Fruit fly (Drosophila melanogaster) whole organism, embryonic: ENCODE results near the gene CG46467.
A peak's percentile ranks its signal among the peaks of the same experiment; 100 is the strongest.

ENCODE experiments used
- ATbp ChIP-seq: fragments of 200-800 bp; sonication (Bioruptor generic); optimal IDR thresholded peaks from 2 replicates; lab custom pipeline; 2017; ENCODE audit warnings: missing biosample characterization, mild to moderate bottlenecking, missing genetic modification characterization, missing genetic modification reagents
- Abd-B ChIP-seq: fragments of 200-800 bp; sonication (Bioruptor generic); optimal IDR thresholded peaks from 2 replicates; lab custom pipeline; 2018; ENCODE audit warnings: missing biosample characterization, mild to moderate bottlenecking, missing genetic modification characterization, moderate library complexity
- Asciz ChIP-seq: fragments of 200-800 bp; sonication (Bioruptor generic); optimal IDR thresholded peaks from 2 replicates; lab custom pipeline; 2017; ENCODE audit warnings: missing biosample characterization, mild to moderate bottlenecking, missing genetic modification characterization, missing genetic modification reagents
- Blimp-1 ChIP-seq: fragments of 200-800 bp; sonication (Bioruptor generic); optimal IDR thresholded peaks from 3 replicates; lab custom pipeline; 2018; ENCODE audit warnings: missing biosample characterization, missing genetic modification characterization, mild to moderate bottlenecking, moderate library complexity, missing genetic modification reagents
- CG10366 ChIP-seq: fragments of 200-800 bp; sonication (Bioruptor generic); IDR thresholded peaks from 2 replicates; pipeline ENCODE4 v1.3.6; 2022; ENCODE audit warnings: missing biosample characterization, missing genetic modification characterization
- CG11247 ChIP-seq: fragments of 200-800 bp; sonication (Bioruptor generic); IDR thresholded peaks from 2 replicates; pipeline ENCODE4 v1.3.6; 2022; ENCODE audit warnings: missing biosample characterization, missing genetic modification characterization
- CG11695 ChIP-seq: fragments of 200-800 bp; sonication (Bioruptor generic); IDR thresholded peaks from 3 replicates; pipeline ENCODE4 v1.3.6; 2022; ENCODE audit warnings: missing biosample characterization, missing genetic modification characterization
- CG12942 ChIP-seq: fragments of 200-800 bp; sonication (Bioruptor generic); optimal IDR thresholded peaks from 3 replicates; lab custom pipeline; 2016; ENCODE audit warnings: missing biosample characterization, missing genetic modification characterization
- CG14014 ChIP-seq: fragments of 200-800 bp; sonication (Bioruptor generic); IDR thresholded peaks from 2 replicates; pipeline ENCODE4 v1.3.6; 2022; ENCODE audit warnings: missing biosample characterization, missing genetic modification characterization
- CG14710 ChIP-seq: fragments of 200-800 bp; sonication (Bioruptor generic); optimal IDR thresholded peaks from 3 replicates; lab custom pipeline; 2019; ENCODE audit warnings: missing biosample characterization, mild to moderate bottlenecking, missing genetic modification characterization, moderate library complexity
- CG1602 ChIP-seq: fragments of 200-800 bp; sonication (Bioruptor generic); optimal IDR thresholded peaks from 3 replicates; lab custom pipeline; 2016; ENCODE audit warnings: missing biosample characterization, missing genetic modification characterization
- CG17829 ChIP-seq: fragments of 200-800 bp; optimal IDR thresholded peaks from 2 replicates; lab custom pipeline; 2019; ENCODE audit warnings: missing biosample characterization, mild to moderate bottlenecking, missing genetic modification characterization, moderate library complexity
- CG2712 ChIP-seq: fragments of 200-800 bp; optimal IDR thresholded peaks from 3 replicates; lab custom pipeline; 2019; ENCODE audit warnings: missing biosample characterization, mild to moderate bottlenecking, missing genetic modification characterization, moderate library complexity
- CG32772 ChIP-seq: fragments of 200-800 bp; sonication (Bioruptor generic); IDR thresholded peaks from 2 replicates; pipeline ENCODE4 v1.3.6; 2022; ENCODE audit warnings: missing biosample characterization, missing genetic modification characterization
- CG3995 ChIP-seq: fragments of 200-800 bp; sonication (Bioruptor generic); optimal IDR thresholded peaks from 3 replicates; lab custom pipeline; 2016; ENCODE audit warnings: missing biosample characterization, missing genetic modification characterization
- CG4424 ChIP-seq: fragments of 200-800 bp; sonication (Bioruptor generic); optimal IDR thresholded peaks from 3 replicates; lab custom pipeline; 2016; ENCODE audit warnings: missing biosample characterization, missing genetic modification characterization
- CG6791 ChIP-seq: fragments of 200-800 bp; sonication (Bioruptor generic); IDR thresholded peaks from 3 replicates; pipeline ENCODE4 v1.3.6; 2022; ENCODE audit warnings: missing biosample characterization, missing genetic modification characterization; ENCODE audit not compliant: partially characterized antibody
- Dfd ChIP-seq, 2 experiments: fragments of >200 bp; optimal IDR thresholded peaks; 2 replicates each; lab custom pipeline; 2017; ENCODE audit warnings: missing biosample characterization in 2 of 2, missing genetic modification characterization in 2 of 2
- E2f2 ChIP-seq: fragments of 200-800 bp; sonication (Bioruptor generic); IDR thresholded peaks from 2 replicates; pipeline ENCODE4 v1.3.6; 2022; ENCODE audit warnings: missing biosample characterization, missing genetic modification characterization
- Gsc ChIP-seq: fragments of 200-800 bp; sonication (Bioruptor generic); IDR thresholded peaks from 2 replicates; pipeline ENCODE4 v1.3.6; 2022; ENCODE audit warnings: missing biosample characterization, missing genetic modification characterization
- HLH4C ChIP-seq: fragments of 200-800 bp; sonication (Bioruptor generic); IDR thresholded peaks from 3 replicates; pipeline ENCODE4 v1.3.6; 2022; ENCODE audit warnings: missing biosample characterization, missing genetic modification characterization; ENCODE audit not compliant: partially characterized antibody
- Hr78 ChIP-seq, 2 experiments: fragments of 200-800 bp in 1 of 2; fragments of >200 bp in 1 of 2; sonication (Bioruptor generic) in 1 of 2; optimal IDR thresholded peaks; 2 replicates each; lab custom pipeline; 2017 to 2019; ENCODE audit warnings: missing biosample characterization in 2 of 2, missing genetic modification characterization in 2 of 2, mild to moderate bottlenecking in 1 of 2, moderate library complexity in 1 of 2
- Med ChIP-seq: fragments of 200-800 bp; sonication (Bioruptor generic); peaks from one replicate; lab custom pipeline; 2016; ENCODE audit warnings: missing biosample characterization, missing genetic modification characterization, mild to moderate bottlenecking, inconsistent platforms, moderate library complexity
- Meics ChIP-seq: fragments of 200-800 bp; sonication (Bioruptor generic); optimal IDR thresholded peaks from 2 replicates; lab custom pipeline; 2017; ENCODE audit warnings: missing biosample characterization, mild to moderate bottlenecking, missing genetic modification characterization
- Oli ChIP-seq: fragments of 200-800 bp; sonication (Bioruptor generic); optimal IDR thresholded peaks from 2 replicates; lab custom pipeline; 2018; ENCODE audit warnings: missing biosample characterization, mild to moderate bottlenecking, missing genetic modification characterization, moderate library complexity
- Pdp1 ChIP-seq, 2 experiments: fragments of 200-800 bp; sonication (Bioruptor generic); optimal IDR thresholded peaks; 3 replicates each; lab custom pipeline; 2016; ENCODE audit warnings: missing biosample characterization in 2 of 2, missing genetic modification characterization in 2 of 2, mild to moderate bottlenecking in 1 of 2, moderate library complexity in 1 of 2
- Poxn ChIP-seq: fragments of 200-800 bp; sonication (Bioruptor generic); IDR thresholded peaks from 2 replicates; pipeline ENCODE4 v1.3.6; 2022; ENCODE audit warnings: missing biosample characterization, missing genetic modification characterization
- Ravus ChIP-seq: fragments of 200-800 bp; sonication (Bioruptor generic); IDR thresholded peaks from 2 replicates; pipeline ENCODE4 v1.3.6; 2022; ENCODE audit warnings: missing biosample characterization, missing genetic modification characterization
- bcd ChIP-seq: fragments of 200-800 bp; sonication (Bioruptor generic); optimal IDR thresholded peaks from 2 replicates; lab custom pipeline; 2017; ENCODE audit warnings: missing biosample characterization, mild to moderate bottlenecking, missing genetic modification characterization
- chinmo ChIP-seq: fragments of 200-800 bp; sonication (Bioruptor generic); IDR thresholded peaks from 4 replicates; pipeline ENCODE4 v1.3.6; 2022; ENCODE audit warnings: missing biosample characterization, missing genetic modification characterization; ENCODE audit not compliant: partially characterized antibody
- corto ChIP-seq: fragments of 200-800 bp; sonication (Bioruptor generic); optimal IDR thresholded peaks from 2 replicates; lab custom pipeline; 2016; ENCODE audit warnings: missing biosample characterization, mild to moderate bottlenecking, missing genetic modification characterization, moderate library complexity
- disco-r ChIP-seq: fragments of 200-800 bp; sonication (Bioruptor generic); optimal IDR thresholded peaks from 2 replicates; lab custom pipeline; 2016; ENCODE audit warnings: missing biosample characterization, missing genetic modification characterization
- emc ChIP-seq: fragments of 200-800 bp; sonication (Bioruptor generic); optimal IDR thresholded peaks from 2 replicates; lab custom pipeline; 2016; ENCODE audit warnings: missing biosample characterization, missing genetic modification characterization
- en ChIP-seq: fragments of 200-800 bp; sonication (Bioruptor generic); optimal IDR thresholded peaks from 2 replicates; lab custom pipeline; 2016; ENCODE audit warnings: missing biosample characterization, missing genetic modification characterization
- gcm ChIP-seq: fragments of 200-800 bp; sonication (Bioruptor generic); optimal IDR thresholded peaks from 2 replicates; lab custom pipeline; 2019; ENCODE audit warnings: missing biosample characterization, mild to moderate bottlenecking, missing genetic modification characterization, moderate library complexity
- gsb-n ChIP-seq: fragments of 200-800 bp; sonication (Bioruptor generic); optimal IDR thresholded peaks from 3 replicates; lab custom pipeline; 2018; ENCODE audit warnings: missing biosample characterization, mild to moderate bottlenecking, missing genetic modification characterization
- h ChIP-seq: fragments of >200 bp; optimal IDR thresholded peaks from 2 replicates; lab custom pipeline; 2017
- lbe ChIP-seq: fragments of 200-800 bp; sonication (Bioruptor generic); optimal IDR thresholded peaks from 2 replicates; lab custom pipeline; 2016; ENCODE audit warnings: missing biosample characterization, mild to moderate bottlenecking, missing genetic modification characterization
- nerfin-1 ChIP-seq: fragments of 200-800 bp; sonication (Bioruptor generic); optimal IDR thresholded peaks from 3 replicates; lab custom pipeline; 2019; ENCODE audit warnings: missing biosample characterization, mild to moderate bottlenecking, missing genetic modification characterization, moderate library complexity
- pum ChIP-seq: fragments of 200-800 bp; sonication (Bioruptor generic); optimal IDR thresholded peaks from 2 replicates; lab custom pipeline; 2016; ENCODE audit warnings: missing biosample characterization, missing genetic modification characterization
- repo ChIP-seq: fragments of 200-800 bp; sonication (Bioruptor generic); optimal IDR thresholded peaks from 2 replicates; lab custom pipeline; 2016; ENCODE audit warnings: missing biosample characterization, missing genetic modification characterization
- sens ChIP-seq: fragments of 200-800 bp; sonication (Bioruptor generic); peaks from one replicate; lab custom pipeline; 2016; ENCODE audit warnings: missing biosample characterization, missing genetic modification characterization
- slou ChIP-seq: fragments of 200-800 bp; sonication (Bioruptor generic); optimal IDR thresholded peaks from 3 replicates; lab custom pipeline; 2016; ENCODE audit warnings: missing biosample characterization, missing genetic modification characterization
- so ChIP-seq: fragments of 200-800 bp; sonication (Bioruptor generic); IDR thresholded peaks from 3 replicates; pipeline ENCODE4 v1.3.6; 2022; ENCODE audit warnings: missing biosample characterization, missing genetic modification characterization
- sqz ChIP-seq: fragments of 200-800 bp; sonication (Bioruptor generic); optimal IDR thresholded peaks from 3 replicates; lab custom pipeline; 2018; ENCODE audit warnings: missing biosample characterization, mild to moderate bottlenecking, missing genetic modification characterization
- ssp ChIP-seq: fragments of 200-800 bp; sonication (Bioruptor generic); IDR thresholded peaks from 2 replicates; pipeline ENCODE4 v1.3.6; 2022; ENCODE audit warnings: missing biosample characterization, missing genetic modification characterization
- tup ChIP-seq: fragments of 200-800 bp; sonication (Bioruptor generic); optimal IDR thresholded peaks from 2 replicates; lab custom pipeline; 2016; ENCODE audit warnings: missing biosample characterization, mild to moderate bottlenecking, missing genetic modification characterization, moderate library complexity
- vvl ChIP-seq: fragments of 200-800 bp; sonication (Bioruptor generic); IDR thresholded peaks from 2 replicates; pipeline ENCODE4 v1.3.6; 2022; ENCODE audit warnings: missing biosample characterization, missing genetic modification characterization

Gene CG46467

DNA sequence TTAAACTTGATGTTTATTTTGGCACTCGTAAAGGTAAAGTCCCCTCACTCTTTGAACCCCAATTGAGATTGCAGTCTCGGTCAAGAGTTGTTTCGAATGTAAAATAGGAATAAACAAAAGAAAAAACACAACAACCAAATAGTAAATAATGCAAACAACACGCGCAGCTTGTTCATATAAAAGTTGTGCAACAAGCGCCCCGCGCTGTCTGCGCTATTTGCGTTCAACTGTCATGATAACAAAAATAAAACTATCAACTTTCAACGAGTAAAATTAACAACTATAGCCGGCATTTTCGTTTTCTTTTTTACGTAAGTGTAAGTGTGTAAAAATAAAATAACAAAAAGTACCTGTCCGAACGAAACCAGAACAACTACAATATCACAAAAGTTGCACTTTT lies 18.2 kb downstream of the CG46467 start (continued):
- TF ChIP-seq Oli (tag; lab: Kevin White, UChicago) (no peak), emc (GFP tag; lab: Kevin White, UChicago) (no peak), Dfd (GFP tag; optimal IDR thresholded peaks at IDR 0.05; lab: Kevin White, UChicago) (no peak), CG14710 (tag; lab: Kevin White, UChicago) (no peak), CG11247 (no peak), CG3995 (GFP tag; lab: Kevin White, UChicago) (no peak), Ravus (GFP tag; lab: Robert Waterston, UW) (no peak), HLH4C (GFP tag; lab: Robert Waterston, UW) (no peak), bcd (GFP tag; lab: Kevin White, UChicago) (no peak), Abd-B (no peak), ATbp (peak; percentile 42), CG14014 (GFP tag; lab: Robert Waterston, UW) (no peak), Pdp1 (GFP tag; optimal IDR thresholded peaks at IDR 0.05; lab: Kevin White, UChicago) (peak in 1 of 2 experiments; percentile 72), Med (peak; percentile 25), CG32772 (GFP tag; lab: Robert Waterston, UW) (no peak), CG10366 (no peak), Meics (GFP tag; lab: Kevin White, UChicago) (no peak), gsb-n (tag; lab: Kevin White, UChicago) (no peak), so (no peak), CG17829 (tag; lab: Kevin White, UChicago) (no peak), CG4424 (GFP tag; lab: Kevin White, UChicago) (no peak), gcm (GFP tag; lab: Kevin White, UChicago) (no peak), Poxn (GFP tag; lab: Robert Waterston, UW) (no peak), CG6791 (GFP tag; lab: Robert Waterston, UW) (no peak), disco-r (no peak), h (no peak), tup (GFP tag; lab: Kevin White, UChicago) (no peak), CG1602 (GFP tag; lab: Kevin White, UChicago) (no peak), CG11695 (no peak), Asciz (GFP tag; lab: Kevin White, UChicago) (peak; percentile 48), E2f2 (GFP tag; lab: Robert Waterston, UW) (no peak), nerfin-1 (no peak), corto (GFP tag; lab: Kevin White, UChicago) (no peak), chinmo (GFP tag; lab: Robert Waterston, UW) (0 out of 4 replicates have a peak, but pooled peaks have one; percentile 25)

DNA sequence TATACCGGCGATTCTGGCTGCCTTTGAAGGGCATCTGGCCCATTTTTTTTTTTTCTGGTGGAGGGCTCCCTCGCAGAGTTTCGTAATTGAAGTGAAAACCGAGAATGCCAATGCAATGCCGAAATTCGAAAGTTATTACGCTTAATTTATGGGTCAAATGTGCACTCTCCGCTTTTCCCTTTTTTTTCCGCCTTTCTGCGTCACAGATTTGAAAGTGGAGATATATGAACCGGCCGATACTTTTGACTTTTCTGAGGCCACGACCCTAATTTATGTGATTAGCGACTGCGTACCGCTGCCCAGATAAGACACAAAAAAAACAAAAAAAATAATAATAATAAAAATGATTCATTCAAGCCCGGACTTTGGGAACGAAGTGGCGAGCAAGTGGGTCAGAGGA lies 23.1 kb downstream of the CG46467 start:
- TF ChIP-seq en (GFP tag; lab: Kevin White, UChicago): no peak
- TF ChIP-seq repo (GFP tag; lab: Kevin White, UChicago): no peak
- TF ChIP-seq sqz (GFP tag; lab: Kevin White, UChicago): peak; percentile 11
- TF ChIP-seq pum (GFP tag; lab: Kevin White, UChicago): no peak
- TF ChIP-seq Med: peak; percentile 51
- no peak for TF ChIP-seq CG2712 (tag; lab: Kevin White, UChicago)
- TF ChIP-seq Hr78 (GFP tag; optimal IDR thresholded peaks at IDR 0.05; lab: Kevin White, UChicago): peak in 1 of 2 experiments; percentile 13
- TF ChIP-seq CG3995 (GFP tag; lab: Kevin White, UChicago): no peak
- TF ChIP-seq vvl (GFP tag; lab: Robert Waterston, UW): no peak
- peak; percentile 59 for TF ChIP-seq sens (GFP tag; lab: Kevin White, UChicago)
- no peak for TF ChIP-seq slou
- TF ChIP-seq lbe (GFP tag; lab: Kevin White, UChicago): no peak
- TF ChIP-seq Blimp-1 (GFP tag; lab: Kevin White, UChicago): peak; percentile 52
- no peak for TF ChIP-seq ssp (GFP tag; lab: Robert Waterston, UW)
- TF ChIP-seq CG12942 (GFP tag; lab: Kevin White, UChicago): no peak
- no peak for TF ChIP-seq Gsc (GFP tag; lab: Robert Waterston, UW)
- TF ChIP-seq, all 482 proteins: peak for 5
